Worm (Caenorhabditis elegans) whole organism, L2 larva: ENCODE results near the gene str-144.
A peak's percentile ranks its signal among the peaks of the same experiment; 100 is the strongest.

Experiments
- C34F6.9 ChIP-seq: fragments of 150-350 bp; optimal IDR thresholded peaks from 2 replicates; lab custom pipeline; 2014; ENCODE audit warnings: missing biosample characterization, missing genetic modification characterization
- F13H6.1 ChIP-seq: sonication (generic microtip); optimal IDR thresholded peaks from 2 replicates; lab custom pipeline; 2016; ENCODE audit warnings: missing genetic modification characterization, missing compliant biosample characterization
- R02D3.7 ChIP-seq: fragments of 150-350 bp; optimal IDR thresholded peaks from 2 replicates; lab custom pipeline; 2014; ENCODE audit warnings: missing biosample characterization, missing genetic modification characterization
- Y55F3AM.14 ChIP-seq: fragments of 200-800 bp; sonication (Bioruptor generic); optimal IDR thresholded peaks from 2 replicates; lab custom pipeline; 2018; ENCODE audit warnings: mild to moderate bottlenecking, missing genetic modification characterization, missing compliant biosample characterization
- ZK546.5 ChIP-seq: sonication (generic microtip); optimal IDR thresholded peaks from 2 replicates; lab custom pipeline; 2017; ENCODE audit warnings: missing biosample characterization, missing genetic modification characterization
- alr-1 ChIP-seq: fragments of 150-350 bp; optimal IDR thresholded peaks from 2 replicates; lab custom pipeline; 2014; ENCODE audit warnings: missing biosample characterization, missing genetic modification characterization
- aly-2 ChIP-seq: fragments of 150-350 bp; optimal IDR thresholded peaks from 2 replicates; lab custom pipeline; 2014; ENCODE audit warnings: missing biosample characterization, missing genetic modification characterization
- blmp-1 ChIP-seq: sonication (generic microtip); optimal IDR thresholded peaks from 2 replicates; lab custom pipeline; 2017; ENCODE audit warnings: missing genetic modification characterization, mild to moderate bottlenecking, missing compliant biosample characterization, antibody characterized with exemption, moderate library complexity; ENCODE audit not compliant: insufficient read depth
- ceh-16 ChIP-seq: fragments of 150-350 bp; optimal IDR thresholded peaks from 2 replicates; lab custom pipeline; 2014; ENCODE audit warnings: missing biosample characterization, missing genetic modification characterization
- ceh-82 ChIP-seq: fragments of 150-350 bp; optimal IDR thresholded peaks from 2 replicates; lab custom pipeline; 2014; ENCODE audit warnings: missing biosample characterization, missing genetic modification characterization
- crh-2 ChIP-seq: sonication (generic microtip); optimal IDR thresholded peaks from 2 replicates; lab custom pipeline; 2017; ENCODE audit warnings: missing biosample characterization, missing genetic modification characterization
- egl-27 ChIP-seq: sonication (generic microtip); optimal IDR thresholded peaks from 3 replicates; lab custom pipeline; 2017; ENCODE audit warnings: missing biosample characterization, missing genetic modification reagents, missing genetic modification characterization
- elt-1 ChIP-seq: fragments of 150-350 bp; optimal IDR thresholded peaks from 2 replicates; lab custom pipeline; 2014; ENCODE audit warnings: missing biosample characterization, missing genetic modification characterization
- elt-3 ChIP-seq: sonication (generic microtip); optimal IDR thresholded peaks from 2 replicates; lab custom pipeline; 2017; ENCODE audit warnings: missing biosample characterization, missing genetic modification characterization
- fos-1 ChIP-seq: fragments of 150-350 bp; optimal IDR thresholded peaks from 2 replicates; lab custom pipeline; 2014; ENCODE audit warnings: missing biosample characterization, missing genetic modification characterization
- gmeb-1 ChIP-seq: fragments of 150-350 bp; optimal IDR thresholded peaks from 2 replicates; lab custom pipeline; 2014; ENCODE audit warnings: missing biosample characterization, missing genetic modification characterization
- lin-13 ChIP-seq: fragments of 150-350 bp; optimal IDR thresholded peaks from 2 replicates; lab custom pipeline; 2014; ENCODE audit warnings: missing biosample characterization, missing genetic modification reagents, missing genetic modification characterization
- lin-39 ChIP-seq: fragments of 150-350 bp; optimal IDR thresholded peaks from 2 replicates; lab custom pipeline; 2014; ENCODE audit warnings: missing biosample characterization, missing genetic modification reagents, missing genetic modification characterization
- mab-5 ChIP-seq: fragments of 150-350 bp; optimal IDR thresholded peaks from 2 replicates; lab custom pipeline; 2014; ENCODE audit warnings: missing biosample characterization, missing genetic modification characterization
- mbf-1 ChIP-seq: sonication (generic microtip); optimal IDR thresholded peaks from 2 replicates; lab custom pipeline; 2017; ENCODE audit warnings: missing biosample characterization, missing genetic modification characterization
- mdl-1 ChIP-seq, 2 experiments: fragments of 150-350 bp in 1 of 2; sonication (generic microtip) in 1 of 2; optimal IDR thresholded peaks; 2 replicates each; lab custom pipeline; 2017; ENCODE audit warnings: missing biosample characterization in 2 of 2, missing genetic modification characterization in 2 of 2
- nhr-10 ChIP-seq: sonication (generic microtip); optimal IDR thresholded peaks from 2 replicates; lab custom pipeline; 2017; ENCODE audit warnings: missing biosample characterization, missing genetic modification characterization
- nhr-129 ChIP-seq: fragments of 150-350 bp; optimal IDR thresholded peaks from 2 replicates; lab custom pipeline; 2014; ENCODE audit warnings: missing biosample characterization, missing genetic modification characterization
- nhr-21 ChIP-seq: fragments of 150-350 bp; optimal IDR thresholded peaks from 2 replicates; lab custom pipeline; 2014; ENCODE audit warnings: missing biosample characterization, missing genetic modification characterization
- nhr-237 ChIP-seq: fragments of 150-350 bp; optimal IDR thresholded peaks from 2 replicates; lab custom pipeline; 2014; ENCODE audit warnings: missing biosample characterization, missing genetic modification characterization
- nhr-25 ChIP-seq: fragments of 150-350 bp; sonication (generic microtip); optimal IDR thresholded peaks from 3 replicates; lab custom pipeline; 2014; ENCODE audit warnings: missing biosample characterization, missing genetic modification characterization
- nhr-6 ChIP-seq: fragments of 150-350 bp; optimal IDR thresholded peaks from 2 replicates; lab custom pipeline; 2014; ENCODE audit warnings: missing biosample characterization, missing genetic modification characterization
- nhr-77 ChIP-seq: fragments of 150-350 bp; optimal IDR thresholded peaks from 2 replicates; lab custom pipeline; 2014; ENCODE audit warnings: missing biosample characterization, missing genetic modification characterization
- peb-1 ChIP-seq: fragments of 150-350 bp; optimal IDR thresholded peaks from 2 replicates; lab custom pipeline; 2014; ENCODE audit warnings: missing biosample characterization, missing genetic modification characterization
- sem-4 ChIP-seq: fragments of 150-350 bp; optimal IDR thresholded peaks from 2 replicates; lab custom pipeline; 2014; ENCODE audit warnings: missing biosample characterization, missing genetic modification reagents, missing genetic modification characterization
- sma-3 ChIP-seq: sonication (generic microtip); optimal IDR thresholded peaks from 2 replicates; lab custom pipeline; 2016; ENCODE audit warnings: missing genetic modification reagents, missing genetic modification characterization, missing compliant biosample characterization
- sma-9 ChIP-seq, 2 experiments: fragments of 150-350 bp in 1 of 2; sonication (generic microtip) in 1 of 2; optimal IDR thresholded peaks; 2 replicates each; lab custom pipeline; 2014 to 2016; ENCODE audit warnings: missing genetic modification characterization in 2 of 2, mild to moderate bottlenecking in 1 of 2, missing biosample characterization in 1 of 2, missing compliant biosample characterization in 1 of 2, missing genetic modification reagents in 1 of 2, moderate library complexity in 1 of 2
- snpc-4 ChIP-seq: fragments of 150-350 bp; optimal IDR thresholded peaks from 2 replicates; lab custom pipeline; 2014; ENCODE audit warnings: missing biosample characterization, missing genetic modification characterization
- unc-39 ChIP-seq: fragments of 150-350 bp; optimal IDR thresholded peaks from 2 replicates; lab custom pipeline; 2014; ENCODE audit warnings: missing biosample characterization, missing genetic modification characterization
- unc-55 ChIP-seq: fragments of 150-350 bp; sonication (generic microtip); optimal IDR thresholded peaks from 3 replicates; lab custom pipeline; 2014; ENCODE audit warnings: missing biosample characterization, missing genetic modification reagents, missing genetic modification characterization
- unc-62 ChIP-seq: fragments of 150-350 bp; optimal IDR thresholded peaks from 2 replicates; lab custom pipeline; 2014; ENCODE audit warnings: missing biosample characterization, missing genetic modification reagents, missing genetic modification characterization
- zag-1 ChIP-seq: fragments of 150-350 bp; optimal IDR thresholded peaks from 2 replicates; lab custom pipeline; 2014; ENCODE audit warnings: missing biosample characterization, missing genetic modification characterization
- ztf-1 ChIP-seq: fragments of 200-800 bp; sonication (Bioruptor generic); conservative IDR thresholded peaks from 2 replicates; pipeline ENCODE4 v1.3.6; 2022; ENCODE audit warnings: missing genetic modification characterization, missing compliant biosample characterization
- ztf-11 ChIP-seq: sonication (generic microtip); optimal IDR thresholded peaks from 2 replicates; lab custom pipeline; 2017; ENCODE audit warnings: missing biosample characterization, missing genetic modification characterization

Gene str-144

DNA sequence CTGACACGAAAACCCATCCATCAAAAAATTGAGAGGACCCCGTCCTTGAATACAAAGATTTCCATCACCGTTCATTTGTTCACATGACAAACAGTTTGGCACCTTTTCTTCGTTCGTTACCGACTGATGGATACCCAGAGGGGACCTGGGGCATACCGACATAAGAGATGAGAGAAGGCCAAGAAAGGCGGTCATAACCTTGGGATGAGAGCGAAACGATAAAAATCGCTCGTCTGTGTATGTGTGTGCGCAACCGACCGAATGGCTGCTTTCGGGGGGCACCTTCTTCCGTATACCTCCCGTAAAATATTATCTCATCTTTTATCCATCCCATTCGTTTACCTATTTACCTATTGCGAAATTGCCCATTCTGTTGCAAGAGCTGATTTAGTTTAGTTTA, 27.0 kb downstream of the str-144 start:
- no peak for TF ChIP-seq lin-13
- TF ChIP-seq peb-1 (tag; lab: Kevin White, UChicago): no peak
- no peak for TF ChIP-seq zag-1 (tag; lab: Kevin White, UChicago)
- TF ChIP-seq unc-62 (GFP tag; lab: Kevin White, UChicago): no peak
- no peak for TF ChIP-seq aly-2 (tag; lab: Kevin White, UChicago)
- no peak for TF ChIP-seq elt-3 (tag; lab: Kevin White, UChicago)
- TF ChIP-seq sma-3: peak; percentile 21
- TF ChIP-seq nhr-129: no peak
- no peak for TF ChIP-seq fos-1 (tag; lab: Kevin White, UChicago)
- TF ChIP-seq nhr-25: peak; percentile 71
- TF ChIP-seq nhr-6 (tag; lab: Kevin White, UChicago): no peak
- no peak for TF ChIP-seq blmp-1 (tag; lab: Kevin White, UChicago)
- TF ChIP-seq unc-39 (tag; lab: Kevin White, UChicago): no peak
- no peak for TF ChIP-seq ceh-82 (tag; lab: Kevin White, UChicago)
- TF ChIP-seq nhr-77 (tag; lab: Kevin White, UChicago): no peak
- TF ChIP-seq nhr-10: no peak
- TF ChIP-seq crh-2 (tag; lab: Kevin White, UChicago): peak; percentile 4
- peak; percentile 81 for TF ChIP-seq ceh-16 (tag; lab: Kevin White, UChicago)
- TF ChIP-seq unc-55 (GFP tag; lab: Kevin White, UChicago): no peak
- TF ChIP-seq sma-9 (GFP tag; optimal IDR thresholded peaks at IDR 0.05; lab: Kevin White, UChicago): peak; percentile 15
- no peak for TF ChIP-seq sma-9 (tag; optimal IDR thresholded peaks at IDR 0.05; lab: Kevin White, UChicago)
- no peak for TF ChIP-seq ztf-11 (tag; lab: Kevin White, UChicago)
- no peak for TF ChIP-seq ztf-1 (GFP tag; lab: Robert Waterston, UW)
- TF ChIP-seq R02D3.7: no peak
- no peak for TF ChIP-seq elt-1 (tag; lab: Kevin White, UChicago)
- no peak for TF ChIP-seq gmeb-1 (tag; lab: Kevin White, UChicago)
- TF ChIP-seq ZK546.5: no peak
- TF ChIP-seq C34F6.9 (tag; lab: Kevin White, UChicago): no peak
- no peak for TF ChIP-seq F13H6.1
- TF ChIP-seq nhr-237 (tag; lab: Kevin White, UChicago): no peak
- TF ChIP-seq nhr-21: peak; percentile 44
- TF ChIP-seq snpc-4 (tag; lab: Kevin White, UChicago): no peak
- no peak for TF ChIP-seq lin-39 (tag; lab: Kevin White, UChicago)
- TF ChIP-seq egl-27 (tag; lab: Kevin White, UChicago): peak; percentile 40

DNA sequence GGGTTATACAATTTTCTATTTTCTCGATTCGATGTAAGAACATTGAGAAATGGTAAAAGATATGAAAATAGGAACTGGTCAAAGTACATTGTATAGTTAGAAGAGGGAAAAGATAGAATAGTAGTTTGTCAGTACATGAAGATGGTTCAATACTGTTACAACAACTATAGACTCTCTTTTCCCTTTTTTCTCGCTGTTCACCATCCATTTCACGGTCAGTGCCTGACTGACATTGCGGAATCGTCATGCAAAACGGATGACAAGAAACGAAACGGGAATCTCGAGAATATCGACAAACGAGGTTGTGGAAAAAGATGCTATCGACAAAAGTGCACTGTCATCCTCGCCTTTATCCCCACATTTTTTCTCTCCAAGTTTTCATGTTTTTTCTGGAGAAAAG, 28.3 kb downstream of the str-144 start:
- TF ChIP-seq nhr-21 (peak; percentile 11), sma-9 (GFP tag; optimal IDR thresholded peaks at IDR 0.05; lab: Kevin White, UChicago) (peak; percentile 44), sma-9 (tag; optimal IDR thresholded peaks at IDR 0.05; lab: Kevin White, UChicago) (no peak), nhr-129 (peak; percentile 38), peb-1 (tag; lab: Kevin White, UChicago) (no peak), elt-1 (tag; lab: Kevin White, UChicago) (peak; percentile 9), nhr-237 (tag; lab: Kevin White, UChicago) (no peak), aly-2 (tag; lab: Kevin White, UChicago) (no peak), snpc-4 (tag; lab: Kevin White, UChicago) (no peak), blmp-1 (tag; lab: Kevin White, UChicago) (peak; percentile 56)

DNA sequence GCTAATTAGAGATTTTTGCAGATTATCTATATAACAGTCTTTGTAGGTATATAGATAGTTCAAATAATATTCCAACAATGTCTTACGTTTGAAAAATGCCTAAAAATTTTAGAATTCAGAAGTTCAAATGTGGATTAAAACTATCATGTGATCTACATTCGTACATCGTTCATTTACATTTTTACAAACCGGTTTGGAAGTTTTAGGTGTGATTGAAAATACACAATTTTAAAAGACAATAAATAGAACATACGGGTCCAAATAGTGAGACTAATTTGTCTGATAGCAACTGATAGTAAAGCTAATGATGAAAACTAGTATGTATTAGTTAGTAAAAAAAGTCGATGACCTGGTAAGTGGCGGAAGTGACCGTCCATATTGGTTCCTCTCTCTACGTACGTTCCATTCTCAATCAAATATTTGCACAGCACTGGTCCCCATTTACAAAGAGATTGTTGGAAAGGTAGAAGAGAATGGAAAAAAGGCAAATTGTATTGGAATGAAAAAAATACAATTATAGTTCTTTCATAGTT, 30.5 kb downstream of the str-144 start:
- TF ChIP-seq mdl-1 (tag; optimal IDR thresholded peaks at IDR 0.05; lab: Kevin White, UChicago): no peak
- no peak for TF ChIP-seq F13H6.1
- no peak for TF ChIP-seq nhr-237 (tag; lab: Kevin White, UChicago)
- TF ChIP-seq mab-5 (tag; lab: Kevin White, UChicago): no peak
- TF ChIP-seq sem-4 (tag; lab: Kevin White, UChicago): no peak
- TF ChIP-seq gmeb-1 (tag; lab: Kevin White, UChicago): no peak
- TF ChIP-seq R02D3.7: no peak
- TF ChIP-seq Y55F3AM.14: no peak
- no peak for TF ChIP-seq unc-62 (GFP tag; lab: Kevin White, UChicago)
- no peak for TF ChIP-seq alr-1 (tag; lab: Kevin White, UChicago)
- no peak for TF ChIP-seq ztf-1 (GFP tag; lab: Robert Waterston, UW)
- no peak for TF ChIP-seq mbf-1 (tag; lab: Kevin White, UChicago)
